Worm (Caenorhabditis elegans) whole organism, young adult: ENCODE results near the gene srh-274.

ENCODE experiments used
- B0261.1 ChIP-seq: sonication (generic microtip); optimal IDR thresholded peaks from 2 replicates; lab custom pipeline; 2016; ENCODE audit warnings: mild to moderate bottlenecking, missing genetic modification characterization, moderate library complexity, missing compliant biosample characterization
- F22D6.2 ChIP-seq: sonication (generic microtip); optimal IDR thresholded peaks from 2 replicates; lab custom pipeline; 2016; ENCODE audit warnings: mild to moderate bottlenecking, missing genetic modification characterization, missing compliant biosample characterization
- F37B4.10 ChIP-seq: fragments of 200-800 bp; sonication (Bioruptor generic); IDR thresholded peaks from 2 replicates; pipeline ENCODE4 v1.3.6; 2022; ENCODE audit warnings: missing genetic modification characterization, missing compliant biosample characterization
- F49E8.2 ChIP-seq: sonication (generic microtip); optimal IDR thresholded peaks from 3 replicates; lab custom pipeline; 2017; ENCODE audit warnings: missing genetic modification characterization, mild to moderate bottlenecking, missing compliant biosample characterization, antibody characterized with exemption, moderate library complexity; ENCODE audit not compliant: insufficient read depth
- F52B5.7 ChIP-seq: sonication (generic microtip); optimal IDR thresholded peaks from 2 replicates; lab custom pipeline; 2016; ENCODE audit warnings: mild to moderate bottlenecking, missing genetic modification characterization, missing compliant biosample characterization
- F57A8.1 ChIP-seq: fragments of 200-800 bp; sonication (Bioruptor generic); optimal IDR thresholded peaks from 2 replicates; lab custom pipeline; 2018; ENCODE audit warnings: mild to moderate bottlenecking, missing genetic modification characterization, moderate library complexity, missing compliant biosample characterization
- F57C9.4 ChIP-seq: sonication (generic microtip); optimal IDR thresholded peaks from 2 replicates; lab custom pipeline; 2017; ENCODE audit warnings: mild to moderate bottlenecking, missing genetic modification characterization, missing compliant biosample characterization
- Y53G8AR.9 ChIP-seq: fragments of 200-800 bp; sonication (Bioruptor generic); conservative IDR thresholded peaks from 2 replicates; pipeline ENCODE4 v1.3.6; 2022; ENCODE audit warnings: missing genetic modification reagents, missing genetic modification characterization, missing compliant biosample characterization
- Y79H2A.3 ChIP-seq: fragments of 200-800 bp; sonication (Bioruptor generic); conservative IDR thresholded peaks from 2 replicates; pipeline ENCODE4 v1.3.6; 2022; ENCODE audit warnings: missing genetic modification reagents, missing genetic modification characterization, missing compliant biosample characterization
- Y95B8A.8 ChIP-seq: fragments of 200-800 bp; sonication (Bioruptor generic); IDR thresholded peaks from 2 replicates; pipeline ENCODE4 v1.3.6; 2022; ENCODE audit warnings: missing genetic modification reagents, missing genetic modification characterization, missing compliant biosample characterization
- atf-7 ChIP-seq: sonication (generic microtip); optimal IDR thresholded peaks from 2 replicates; lab custom pipeline; 2017; ENCODE audit warnings: mild to moderate bottlenecking, missing genetic modification characterization, missing compliant biosample characterization
- attf-3 ChIP-seq: fragments of 200-800 bp; sonication (Bioruptor generic); conservative IDR thresholded peaks from 2 replicates; pipeline ENCODE4 v1.3.6; 2022; ENCODE audit warnings: missing genetic modification reagents, missing genetic modification characterization, missing compliant biosample characterization
- bed-1 ChIP-seq: fragments of 200-800 bp; sonication (Bioruptor generic); IDR thresholded peaks from 2 replicates; pipeline ENCODE4 v1.3.6; 2022; ENCODE audit warnings: missing genetic modification reagents, missing genetic modification characterization, missing compliant biosample characterization
- cebp-2 ChIP-seq: fragments of 200-800 bp; sonication (Bioruptor generic); IDR thresholded peaks from 2 replicates; pipeline ENCODE4 v1.3.6; 2022; ENCODE audit warnings: missing genetic modification characterization, missing compliant biosample characterization
- ceh-100 ChIP-seq: fragments of 200-800 bp; sonication (Bioruptor generic); IDR thresholded peaks from 2 replicates; pipeline ENCODE4 v1.3.6; 2022; ENCODE audit warnings: missing genetic modification reagents, missing genetic modification characterization, missing compliant biosample characterization
- ceh-79 ChIP-seq: sonication (generic microtip); optimal IDR thresholded peaks from 2 replicates; lab custom pipeline; 2017; ENCODE audit warnings: mild to moderate bottlenecking, missing genetic modification characterization, missing compliant biosample characterization
- egl-44 ChIP-seq: fragments of 200-800 bp; sonication (Bioruptor generic); IDR thresholded peaks from 2 replicates; pipeline ENCODE4 v1.3.6; 2022; ENCODE audit warnings: missing genetic modification reagents, missing genetic modification characterization, missing compliant biosample characterization
- gei-17 ChIP-seq: fragments of 200-800 bp; sonication (Bioruptor generic); optimal IDR thresholded peaks from 2 replicates; lab custom pipeline; 2018; ENCODE audit warnings: mild to moderate bottlenecking, missing genetic modification characterization, missing compliant biosample characterization
- lin-26 ChIP-seq: fragments of 200-800 bp; sonication (Bioruptor generic); IDR thresholded peaks from 2 replicates; pipeline ENCODE4 v1.3.6; 2022; ENCODE audit warnings: missing genetic modification reagents, missing genetic modification characterization, missing compliant biosample characterization
- lin-35 ChIP-seq, 3 experiments: fragments of 150-350 bp in 2 of 3; sonication (generic microtip) in 1 of 3; optimal IDR thresholded peaks; 2 replicates each; lab custom pipeline; 2014 to 2018; ENCODE audit warnings: missing biosample characterization in 3 of 3, missing genetic modification characterization in 3 of 3, missing genetic modification reagents in 3 of 3
- lsy-27 ChIP-seq: sonication (generic microtip); optimal IDR thresholded peaks from 2 replicates; lab custom pipeline; 2017; ENCODE audit warnings: missing genetic modification characterization, mild to moderate bottlenecking, missing compliant biosample characterization, antibody characterized with exemption, missing genotype, borderline replicate concordance; ENCODE audit not compliant: insufficient read depth
- madf-10 ChIP-seq: sonication (generic microtip); optimal IDR thresholded peaks from 2 replicates; lab custom pipeline; 2016; ENCODE audit warnings: mild to moderate bottlenecking, missing genetic modification characterization, missing compliant biosample characterization
- mel-28 ChIP-seq: sonication (generic microtip); optimal IDR thresholded peaks from 2 replicates; lab custom pipeline; 2016; ENCODE audit warnings: borderline replicate concordance, mild to moderate bottlenecking, missing genetic modification characterization, missing compliant biosample characterization
- nhr-179 ChIP-seq: sonication (generic microtip); optimal IDR thresholded peaks from 2 replicates; lab custom pipeline; 2016; ENCODE audit warnings: mild to moderate bottlenecking, missing genetic modification characterization, missing compliant biosample characterization
- nhr-80 ChIP-seq: sonication (generic microtip); optimal IDR thresholded peaks from 2 replicates; lab custom pipeline; 2016; ENCODE audit warnings: missing genetic modification characterization, missing compliant biosample characterization
- nhr-90 ChIP-seq: sonication (generic microtip); optimal IDR thresholded peaks from 2 replicates; lab custom pipeline; 2016; ENCODE audit warnings: missing genotype, mild to moderate bottlenecking, missing genetic modification characterization, missing compliant biosample characterization
- rcor-1 ChIP-seq: fragments of 200-800 bp; sonication (Bioruptor generic); IDR thresholded peaks from 2 replicates; pipeline ENCODE4 v1.3.6; 2022; ENCODE audit warnings: missing genetic modification reagents, missing genetic modification characterization, missing compliant biosample characterization
- repo-1 ChIP-seq: sonication (generic microtip); optimal IDR thresholded peaks from 2 replicates; lab custom pipeline; 2017; ENCODE audit warnings: mild to moderate bottlenecking, missing genetic modification characterization, missing compliant biosample characterization
- rpc-1 ChIP-seq, 2 experiments: fragments of 150-350 bp in 1 of 2; sonication (generic microtip) in 1 of 2; optimal IDR thresholded peaks; 2 replicates each; lab custom pipeline; 2014 to 2018; ENCODE audit warnings: missing biosample characterization in 1 of 2, missing genetic modification characterization in 1 of 2, missing genetic modification reagents in 1 of 2, missing genotype in 1 of 2
- snpc-3.4 ChIP-seq: sonication (generic microtip); optimal IDR thresholded peaks from 2 replicates; lab custom pipeline; 2017; ENCODE audit warnings: missing genetic modification characterization, mild to moderate bottlenecking, missing compliant biosample characterization, antibody characterized with exemption, moderate library complexity, missing genotype, missing genetic modification reagents
- tlf-1 ChIP-seq: fragments of 200-800 bp; sonication (Bioruptor generic); optimal IDR thresholded peaks from 2 replicates; lab custom pipeline; 2018; ENCODE audit warnings: mild to moderate bottlenecking, missing genetic modification characterization, missing compliant biosample characterization
- xnd-1 ChIP-seq: sonication (generic microtip); optimal IDR thresholded peaks from 2 replicates; lab custom pipeline; 2016; ENCODE audit warnings: missing genotype, missing genetic modification reagents, missing genetic modification characterization, missing compliant biosample characterization
- zfh-2 ChIP-seq: fragments of 200-800 bp; sonication (Bioruptor generic); conservative IDR thresholded peaks from 2 replicates; pipeline ENCODE4 v1.3.6; 2022; ENCODE audit warnings: missing genetic modification reagents, missing genetic modification characterization, missing compliant biosample characterization
- ztf-26 ChIP-seq: sonication (generic microtip); optimal IDR thresholded peaks from 2 replicates; lab custom pipeline; 2017; ENCODE audit warnings: missing genetic modification characterization, missing compliant biosample characterization
- ztf-3 ChIP-seq: fragments of 200-800 bp; sonication (Bioruptor generic); optimal IDR thresholded peaks from 2 replicates; lab custom pipeline; 2018; ENCODE audit warnings: mild to moderate bottlenecking, missing genetic modification characterization, missing compliant biosample characterization

Gene srh-274

ce11 chrII:982842-983241 is at the start of gene srh-274:
TSS of gene srh-274 (plus strand) at chrII:983142.
- TF ChIP-seq Y53G8AR.9 (GFP tag; lab: Robert Waterston, UW) (no peak), madf-10 (no peak)

- TF ChIP-seq tlf-1 (no peak), xnd-1 (tag; lab: Kevin White, UChicago) (no peak), ztf-26 (tag; lab: Kevin White, UChicago) (no peak), F52B5.7 (tag; lab: Kevin White, UChicago) (no peak), F57C9.4 (tag; lab: Kevin White, UChicago) (no peak), bed-1 (GFP tag; lab: Robert Waterston, UW) (no peak), repo-1 (tag; lab: Kevin White, UChicago) (no peak), atf-7 (tag; lab: Kevin White, UChicago) (no peak)
Measured at ce11 chrII:937265-937664, 45.7 kb upstream of the srh-274 start.

- TF ChIP-seq ztf-3 (no peak), attf-3 (GFP tag; lab: Robert Waterston, UW) (no peak), rpc-1 (optimal IDR thresholded peaks at IDR 0.05; lab: Kevin White, UChicago) (no peak), rpc-1 (tag; optimal IDR thresholded peaks at IDR 0.05; lab: Kevin White, UChicago) (no peak), Y79H2A.3 (GFP tag; lab: Robert Waterston, UW) (no peak), nhr-90 (tag; lab: Kevin White, UChicago) (no peak), rcor-1 (GFP tag; lab: Robert Waterston, UW) (no peak), B0261.1 (tag; lab: Kevin White, UChicago) (no peak), Y95B8A.8 (GFP tag; lab: Robert Waterston, UW) (no peak), lin-26 (GFP tag; lab: Robert Waterston, UW) (no peak)
- TF ChIP-seq, all 124 proteins: peak for 0
Measured at ce11 chrII:938549-938948, 44.4 kb upstream of the srh-274 start, which contains the start of gene R07C3.3. TSS of gene R07C3.3 (plus strand) at chrII:938849.

- TF ChIP-seq nhr-179 (no peak), Y95B8A.8 (GFP tag; lab: Robert Waterston, UW) (no peak), gei-17 (no peak), egl-44 (GFP tag; lab: Robert Waterston, UW) (no peak), B0261.1 (tag; lab: Kevin White, UChicago) (no peak), snpc-3.4 (no peak), ceh-100 (GFP tag; lab: Robert Waterston, UW) (no peak), mel-28 (tag; lab: Kevin White, UChicago) (no peak), lsy-27 (tag; lab: Kevin White, UChicago) (no peak), F22D6.2 (no peak), cebp-2 (GFP tag; lab: Robert Waterston, UW) (no peak)
Measured at ce11 chrII:940779-941178, 42.2 kb upstream of the srh-274 start, which contains the start of gene fbxc-36. TSS of gene fbxc-36 (plus strand) at chrII:940983.

- TF ChIP-seq ceh-79 (tag; lab: Kevin White, UChicago) (no peak), lin-26 (GFP tag; lab: Robert Waterston, UW) (no peak), lin-35 (GFP tag; optimal IDR thresholded peaks at IDR 0.05; lab: Kevin White, UChicago) (no peak), zfh-2 (GFP tag; lab: Robert Waterston, UW) (no peak), nhr-80 (tag; lab: Kevin White, UChicago) (peak; percentile 70), F49E8.2 (tag; lab: Kevin White, UChicago) (no peak), F22D6.2 (no peak), F57A8.1 (no peak), F37B4.10 (GFP tag; lab: Robert Waterston, UW) (0 out of 2 replicates have a peak, but pooled peaks have one; percentile 23)
Measured at ce11 chrII:943773-944172, 39.2 kb upstream of the srh-274 start, which contains the start of gene clec-43. TSS of gene clec-43 (plus strand) at chrII:944066.
